Worm (Caenorhabditis elegans): ENCODE data around the gene str-138.

Gene str-138

DNA sequence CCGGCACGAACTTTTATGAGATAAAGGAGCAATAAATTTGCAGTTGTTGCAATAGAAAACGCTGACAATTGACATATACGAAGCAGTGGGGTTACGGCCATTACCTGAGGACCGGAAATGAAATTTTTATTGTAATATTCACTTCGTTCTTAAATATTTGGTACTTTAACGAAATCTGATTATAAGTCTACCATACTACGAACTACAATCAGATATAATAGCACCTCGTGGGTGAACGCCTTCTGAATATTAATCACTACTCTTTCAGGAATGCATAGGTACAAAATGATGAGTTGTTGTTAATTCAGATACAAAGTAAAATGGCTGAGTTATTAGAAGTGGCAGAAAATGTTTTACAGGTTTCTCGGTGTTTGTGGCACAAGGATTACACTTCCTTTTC is 33.9 kb downstream of the str-138 start, which contains the start of gene str-129:
Gene str-129, minus strand, starts transcription at position 101 of the 400 bp plus-strand sequence.
- TF ChIP-seq T26A5.8 (tag; optimal IDR thresholded peaks at IDR 0.05) (no peak), F23B12.7 (tag; optimal IDR thresholded peaks at IDR 0.05; ENCODE audit: insufficient read depth) (no peak), F52B5.7 (tag; optimal IDR thresholded peaks at IDR 0.05) (no peak), lag-1 (GFP tag; IDR thresholded peaks at IDR 0.05) (no peak), ama-1 (optimal IDR thresholded peaks at IDR 0.05) (no peak), ama-1 (GFP tag; optimal IDR thresholded peaks at IDR 0.05) (no peak), hlh-26 (GFP tag; conservative IDR thresholded peaks at IDR 0.05) (no peak), ztf-26 (tag; optimal IDR thresholded peaks at IDR 0.05) (no peak), lir-1 (GFP tag; conservative IDR thresholded peaks at IDR 0.05) (no peak), gei-17 (GFP tag; optimal IDR thresholded peaks at IDR 0.05) (no peak), attf-3 (GFP tag; conservative IDR thresholded peaks at IDR 0.05) (no peak)

DNA sequence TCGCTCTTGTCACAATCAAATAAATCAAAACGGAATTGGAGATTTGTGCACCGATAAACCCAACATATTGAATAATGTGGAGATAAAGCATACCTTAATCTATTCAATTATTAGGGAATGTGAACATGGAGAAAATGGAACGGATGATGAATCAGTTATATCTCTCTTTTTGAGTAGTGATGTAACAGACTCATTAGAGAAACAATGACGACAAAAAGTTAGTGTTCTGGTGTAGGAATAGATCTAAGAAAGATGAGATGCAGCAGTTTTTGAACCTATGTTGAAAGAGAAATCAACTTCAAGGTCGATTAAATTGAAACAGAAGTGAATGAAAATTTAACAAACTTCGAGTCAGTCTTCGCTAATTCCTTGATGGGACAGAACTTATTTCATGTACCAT is 36.9 kb downstream of the str-138 start, which contains the start of gene str-146:
Gene str-146, minus strand, starts transcription at position 101 of the 400 bp plus-strand sequence.
- TF ChIP-seq tbp1 (GFP tag; optimal IDR thresholded peaks at IDR 0.05) (no peak), mxl-1 (tag; optimal IDR thresholded peaks at IDR 0.05) (no peak), ceh-58 (GFP tag; IDR thresholded peaks at IDR 0.05) (no peak), T07F8.4 (tag; optimal IDR thresholded peaks at IDR 0.05) (no peak), sptf-2 (GFP tag; optimal IDR thresholded peaks at IDR 0.05) (no peak), chd-7 (tag; optimal IDR thresholded peaks at IDR 0.05) (no peak), F33H1.4 (GFP tag; IDR thresholded peaks at IDR 0.05) (no peak), lin-35 (GFP tag; optimal IDR thresholded peaks at IDR 0.05) (no peak), nhr-80 (tag; optimal IDR thresholded peaks at IDR 0.05) (no peak), lin-54 (GFP tag; optimal IDR thresholded peaks at IDR 0.05) (no peak), sdz-38 (tag; optimal IDR thresholded peaks at IDR 0.05) (no peak), nfyb-1 (GFP tag; IDR thresholded peaks at IDR 0.05) (no peak), egl-18 (GFP tag; IDR thresholded peaks at IDR 0.05) (no peak), lin-26 (GFP tag; IDR thresholded peaks at IDR 0.05) (no peak), rpc-1 (optimal IDR thresholded peaks at IDR 0.05) (no peak), rpc-1 (tag; optimal IDR thresholded peaks at IDR 0.05) (no peak)

DNA sequence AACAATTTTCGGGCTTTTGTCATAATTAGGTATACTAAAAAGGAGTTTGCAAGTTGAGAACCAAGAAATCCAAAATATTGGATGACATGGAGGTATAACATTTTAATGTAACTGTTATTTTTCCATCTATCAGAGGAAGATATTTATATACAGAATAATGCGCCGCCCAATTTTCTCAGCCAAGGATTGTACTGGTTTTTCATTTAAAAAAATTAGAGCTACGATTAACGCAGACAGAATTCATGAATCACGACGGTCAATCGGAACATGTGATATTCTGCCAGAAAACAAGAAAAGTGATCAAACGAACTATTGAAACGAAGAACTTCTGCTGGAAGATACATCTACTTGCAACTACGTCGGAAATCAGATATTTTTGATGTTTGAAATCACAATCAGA is 39.8 kb downstream of the str-138 start, which contains the start of gene str-145:
Gene str-145, minus strand, starts transcription at position 101 of the 400 bp plus-strand sequence.
- TF ChIP-seq ceh-58 (GFP tag; IDR thresholded peaks at IDR 0.05) (no peak), attf-6 (GFP tag; IDR thresholded peaks at IDR 0.05) (no peak), mxl-1 (tag; optimal IDR thresholded peaks at IDR 0.05) (no peak), Y67H2A.10 (GFP tag; conservative IDR thresholded peaks at IDR 0.05) (no peak), ztf-28 (GFP tag; IDR thresholded peaks at IDR 0.05) (no peak), snpc-1.3 (tag; optimal IDR thresholded peaks at IDR 0.05; ENCODE audit: insufficient read depth) (no peak), ztf-18 (tag; optimal IDR thresholded peaks at IDR 0.05) (no peak), attf-3 (GFP tag; conservative IDR thresholded peaks at IDR 0.05) (no peak), ceh-100 (GFP tag; IDR thresholded peaks at IDR 0.05) (no peak), lin-26 (GFP tag; IDR thresholded peaks at IDR 0.05) (no peak), nfyb-1 (GFP tag; IDR thresholded peaks at IDR 0.05) (no peak), F37B4.10 (GFP tag; IDR thresholded peaks at IDR 0.05) (no peak), nhr-27 (tag; optimal IDR thresholded peaks at IDR 0.05) (no peak), F57A8.1 (GFP tag; optimal IDR thresholded peaks at IDR 0.05) (no peak), madf-10 (tag; optimal IDR thresholded peaks at IDR 0.05) (no peak), F22D6.2 (tag; optimal IDR thresholded peaks at IDR 0.05) (no peak), rec-8 (tag; optimal IDR thresholded peaks at IDR 0.05) (no peak), ztf-25 (GFP tag; IDR thresholded peaks at IDR 0.05) (no peak), F55B11.4 (tag; optimal IDR thresholded peaks at IDR 0.05; ENCODE audit: borderline replicate concordance, insufficient read depth) (no peak)

Measured in whole organism, young adult.